Fruit fly (Drosophila melanogaster): ENCODE data around the gene Sac1.

The Sac1 gene

dm6 chr3L:1265423-1266002 lies 17.9 kb downstream of the Sac1 start (continued):
- TF ChIP-seq ara (GFP tag; IDR thresholded peaks at IDR 0.05) (peak; percentile 10; the same call in 1 of the 2 replicates), hb (GFP tag; IDR thresholded peaks at IDR 0.05; ENCODE audit: partially characterized antibody) (no peak), CG11085 (GFP tag; IDR thresholded peaks at IDR 0.05) (no peak), CG13894 (tag; optimal IDR thresholded peaks at IDR 0.05) (peak; percentile 31), Optix (GFP tag; IDR thresholded peaks at IDR 0.05) (no peak), so (GFP tag; IDR thresholded peaks at IDR 0.05) (no peak), kah (GFP tag; optimal IDR thresholded peaks at IDR 0.05) (no peak), CG10267 (tag; optimal IDR thresholded peaks at IDR 0.05) (no peak), Elba2 (GFP tag; optimal IDR thresholded peaks at IDR 0.05) (no peak), Eip74EF (GFP tag; optimal IDR thresholded peaks at IDR 0.05) (peak in 1 of 2 experiments; percentile 73), Blimp-1 (GFP tag; optimal IDR thresholded peaks at IDR 0.05) (peak; percentile 83), NFAT (GFP tag; IDR thresholded peaks at IDR 0.05) (no peak), Dll (GFP tag; IDR thresholded peaks at IDR 0.05; ENCODE audit: partially characterized antibody) (no peak), dysf (GFP tag; IDR thresholded peaks at IDR 0.05) (no peak), CG6791 (GFP tag; IDR thresholded peaks at IDR 0.05; ENCODE audit: partially characterized antibody) (no peak), sima (GFP tag; optimal IDR thresholded peaks at IDR 0.05) (no peak), Hr51 (GFP tag; optimal IDR thresholded peaks at IDR 0.05) (no peak), chinmo (GFP tag; IDR thresholded peaks at IDR 0.05; ENCODE audit: partially characterized antibody) (peak; percentile 85; the same call in 3 of the 4 replicates), Xbp1 (GFP tag; optimal IDR thresholded peaks at IDR 0.05) (no peak), gcm (GFP tag; optimal IDR thresholded peaks at IDR 0.05) (no peak), HLH3B (GFP tag; IDR thresholded peaks at IDR 0.05) (no peak), CG7372 (GFP tag; IDR thresholded peaks at IDR 0.05) (no peak), nom (GFP tag; optimal IDR thresholded peaks at IDR 0.05) (peak; percentile 26), CG1024 (GFP tag; IDR thresholded peaks at IDR 0.05) (no peak), CG11695 (GFP tag; IDR thresholded peaks at IDR 0.05) (0 out of 3 replicates have a peak, but pooled peaks have one; percentile 8), CG8944 (GFP tag; optimal IDR thresholded peaks at IDR 0.05) (no peak), zen (tag; optimal IDR thresholded peaks at IDR 0.05) (no peak), zfh1 (GFP tag; IDR thresholded peaks at IDR 0.05) (no peak), CG3065 (GFP tag; optimal IDR thresholded peaks at IDR 0.05) (no peak), CG11093 (GFP tag; IDR thresholded peaks at IDR 0.05) (no peak), ERR (GFP tag; optimal IDR thresholded peaks at IDR 0.05) (no peak), tap (tag; optimal IDR thresholded peaks at IDR 0.05) (no peak), Meics (GFP tag; optimal IDR thresholded peaks at IDR 0.05) (no peak), vnd (GFP tag; IDR thresholded peaks at IDR 0.05; ENCODE audit: partially characterized antibody) (no peak), Nf-YA (GFP tag; IDR thresholded peaks at IDR 0.05) (no peak), cas (GFP tag; IDR thresholded peaks at IDR 0.05) (no peak), CG14710 (tag; optimal IDR thresholded peaks at IDR 0.05) (no peak), btn (GFP tag; optimal IDR thresholded peaks at IDR 0.05) (no peak), Sox102F (GFP tag; optimal IDR thresholded peaks at IDR 0.05) (no peak), CG2116 (GFP tag; optimal IDR thresholded peaks at IDR 0.05) (no peak)

dm6 chr3L:1269013-1269412 lies 21.4 kb downstream of the Sac1 start:
- TF ChIP-seq sd (tag; optimal IDR thresholded peaks at IDR 0.05) (peak; percentile 85), Mrtf (GFP tag; IDR thresholded peaks at IDR 0.05) (no peak), Drgx (GFP tag; IDR thresholded peaks at IDR 0.05) (0 out of 2 replicates have a peak, but pooled peaks have one; percentile 29), CG14860 (GFP tag; IDR thresholded peaks at IDR 0.05; ENCODE audit: partially characterized antibody) (0 out of 3 replicates have a peak, but pooled peaks have one; percentile 10), sisA (GFP tag; IDR thresholded peaks at IDR 0.05) (no peak), ato (GFP tag; IDR thresholded peaks at IDR 0.05; ENCODE audit: partially characterized antibody) (0 out of 2 replicates have a peak, but pooled peaks have one; percentile 21), CG11695 (GFP tag; IDR thresholded peaks at IDR 0.05) (no peak)

All from whole organism, embryonic.